Worm (Caenorhabditis elegans) whole organism, L4 larva: ENCODE data around the gene npp-1.

ENCODE experiments used
- F10B5.3 ChIP-seq: sonication (generic microtip); optimal IDR thresholded peaks from 2 replicates; lab custom pipeline; 2016; ENCODE audit warnings: mild to moderate bottlenecking, missing genetic modification characterization, missing compliant biosample characterization
- F37D6.2 ChIP-seq: sonication (generic microtip); optimal IDR thresholded peaks from 2 replicates; lab custom pipeline; 2016; ENCODE audit warnings: mild to moderate bottlenecking, missing genetic modification characterization, missing compliant biosample characterization
- F44E2.7 ChIP-seq: fragments of 200-800 bp; sonication (Bioruptor generic); IDR thresholded peaks from 2 replicates; pipeline ENCODE4 v2.1.2; 2022; ENCODE audit warnings: missing genetic modification characterization, missing compliant biosample characterization
- R02D3.7 ChIP-seq: fragments of 150-350 bp; sonication (generic microtip); optimal IDR thresholded peaks from 3 replicates; lab custom pipeline; 2014; ENCODE audit warnings: missing biosample characterization, missing genetic modification characterization
- ZK337.2 ChIP-seq: fragments of 200-800 bp; sonication (Bioruptor generic); IDR thresholded peaks from 2 replicates; pipeline ENCODE4 v1.3.6; 2022; ENCODE audit warnings: missing genetic modification reagents, missing genetic modification characterization, missing compliant biosample characterization
- ZK546.5 ChIP-seq, 2 experiments: sonication (generic microtip); optimal IDR thresholded peaks; 2 replicates each; lab custom pipeline; 2017; ENCODE audit warnings: missing biosample characterization in 2 of 2, missing genetic modification characterization in 2 of 2
- aha-1 ChIP-seq: fragments of 150-350 bp; peaks from one replicate; lab custom pipeline; 2014; ENCODE audit warnings: missing biosample characterization, missing genetic modification characterization
- attf-4 ChIP-seq: sonication (generic microtip); optimal IDR thresholded peaks from 3 replicates; lab custom pipeline; 2017; ENCODE audit warnings: missing biosample characterization, missing genetic modification characterization
- ceh-20 ChIP-seq: fragments of 200-800 bp; sonication (Bioruptor generic); IDR thresholded peaks from 2 replicates; pipeline ENCODE4 v1.3.6; 2022; ENCODE audit warnings: missing genetic modification reagents, missing genetic modification characterization, missing compliant biosample characterization
- ceh-28 ChIP-seq: fragments of 150-350 bp; optimal IDR thresholded peaks from 2 replicates; lab custom pipeline; 2014; ENCODE audit warnings: missing biosample characterization, missing genetic modification reagents, missing genetic modification characterization
- ceh-44 ChIP-seq: fragments of 200-800 bp; sonication (Bioruptor generic); IDR thresholded peaks from 2 replicates; pipeline ENCODE4 v1.3.6; 2022; ENCODE audit warnings: missing genetic modification reagents, missing genetic modification characterization, missing compliant biosample characterization
- ceh-62 ChIP-seq: sonication (generic microtip); optimal IDR thresholded peaks from 2 replicates; lab custom pipeline; 2017; ENCODE audit warnings: missing biosample characterization, missing genetic modification characterization
- ceh-82 ChIP-seq: sonication (generic microtip); optimal IDR thresholded peaks from 2 replicates; lab custom pipeline; 2017; ENCODE audit warnings: missing biosample characterization, missing genetic modification characterization
- daf-12 ChIP-seq: fragments of 150-350 bp; optimal IDR thresholded peaks from 2 replicates; lab custom pipeline; 2014; ENCODE audit warnings: missing biosample characterization, missing genetic modification reagents, missing genetic modification characterization
- daf-16 ChIP-seq, 3 experiments: sonication (generic microtip); optimal IDR thresholded peaks; 2 replicates each; lab custom pipeline; 2016 to 2017; ENCODE audit warnings: missing genetic modification characterization in 3 of 3, missing genetic modification reagents in 3 of 3, mild to moderate bottlenecking in 2 of 3, missing compliant biosample characterization in 2 of 3, missing biosample characterization in 1 of 3, moderate library complexity in 1 of 3
- dmd-6 ChIP-seq: fragments of 200-800 bp; sonication (Bioruptor generic); IDR thresholded peaks from 2 replicates; pipeline ENCODE4 v1.3.6; 2022; ENCODE audit warnings: missing genetic modification reagents, missing genetic modification characterization, missing compliant biosample characterization
- dmd-8 ChIP-seq: fragments of 200-800 bp; sonication (Bioruptor generic); IDR thresholded peaks from 2 replicates; pipeline ENCODE4 v1.3.6; 2022; ENCODE audit warnings: missing genetic modification characterization, missing compliant biosample characterization
- duxl-1 ChIP-seq: sonication (generic microtip); optimal IDR thresholded peaks from 2 replicates; lab custom pipeline; 2016; ENCODE audit warnings: mild to moderate bottlenecking, missing genetic modification characterization, moderate library complexity, missing compliant biosample characterization; ENCODE audit not compliant: poor library complexity
- dve-1 ChIP-seq: sonication (generic microtip); optimal IDR thresholded peaks from 2 replicates; lab custom pipeline; 2017; ENCODE audit warnings: antibody characterized with exemption, mild to moderate bottlenecking, missing genetic modification characterization, missing compliant biosample characterization; ENCODE audit not compliant: insufficient read depth
- egl-43 ChIP-seq: fragments of 200-800 bp; sonication (Bioruptor generic); IDR thresholded peaks from 2 replicates; pipeline ENCODE4 v1.3.6; 2022; ENCODE audit warnings: missing genetic modification reagents, missing genetic modification characterization, missing compliant biosample characterization
- fos-1 ChIP-seq: fragments of 150-350 bp; optimal IDR thresholded peaks from 2 replicates; lab custom pipeline; 2014; ENCODE audit warnings: missing biosample characterization, missing genetic modification characterization
- hif-1 ChIP-seq, 2 experiments: sonication (generic microtip); optimal IDR thresholded peaks; 2 replicates each; lab custom pipeline; 2016 to 2017; ENCODE audit warnings: missing compliant biosample characterization in 2 of 2, missing genetic modification characterization in 2 of 2, missing genetic modification reagents in 2 of 2, missing genotype in 2 of 2, mild to moderate bottlenecking in 1 of 2
- hlh-11 ChIP-seq: fragments of 200-800 bp; sonication (Bioruptor generic); optimal IDR thresholded peaks from 2 replicates; lab custom pipeline; 2018; ENCODE audit warnings: mild to moderate bottlenecking, missing genetic modification characterization, missing compliant biosample characterization
- lim-7 ChIP-seq: fragments of 200-800 bp; sonication (Bioruptor generic); IDR thresholded peaks from 2 replicates; pipeline ENCODE4 v1.3.6; 2022; ENCODE audit warnings: missing genetic modification characterization, missing compliant biosample characterization
- lin-1 ChIP-seq: fragments of 200-800 bp; sonication (Bioruptor generic); IDR thresholded peaks from 2 replicates; pipeline ENCODE4 v1.3.6; 2022; ENCODE audit warnings: missing genetic modification reagents, missing genetic modification characterization, missing compliant biosample characterization
- lin-13 ChIP-seq: fragments of 150-350 bp; optimal IDR thresholded peaks from 2 replicates; lab custom pipeline; 2014; ENCODE audit warnings: missing biosample characterization, missing genetic modification reagents, missing genetic modification characterization
- lin-15B ChIP-seq: fragments of 150-350 bp; sonication (generic microtip); optimal IDR thresholded peaks from 3 replicates; lab custom pipeline; 2014; ENCODE audit warnings: missing biosample characterization, missing genetic modification characterization
- lin-29 ChIP-seq: fragments of 200-800 bp; sonication (Bioruptor generic); IDR thresholded peaks from 2 replicates; pipeline ENCODE4 v1.3.6; 2022; ENCODE audit warnings: missing genetic modification reagents, missing genetic modification characterization, missing compliant biosample characterization
- lin-38 ChIP-seq: fragments of 200-800 bp; sonication (Bioruptor generic); IDR thresholded peaks from 2 replicates; pipeline ENCODE4 v1.3.6; 2022; ENCODE audit warnings: missing genetic modification reagents, missing genetic modification characterization, missing compliant biosample characterization
- lsy-2 ChIP-seq, 2 experiments: fragments of 150-350 bp in 1 of 2; sonication (generic microtip) in 1 of 2; optimal IDR thresholded peaks; 2 replicates each; lab custom pipeline; 2014 to 2017; ENCODE audit warnings: missing biosample characterization in 2 of 2, missing genetic modification characterization in 2 of 2
- madf-5 ChIP-seq, 2 experiments: fragments of 200-800 bp; sonication (Bioruptor generic); IDR thresholded peaks; 2 replicates each; pipeline ENCODE4 v1.3.6; 2022; ENCODE audit warnings: missing compliant biosample characterization in 2 of 2, missing genetic modification characterization in 2 of 2
- madf-9 ChIP-seq: fragments of 200-800 bp; sonication (Bioruptor generic); conservative IDR thresholded peaks from 2 replicates; pipeline ENCODE4 v1.3.6; 2022; ENCODE audit warnings: missing genetic modification reagents, missing genetic modification characterization, missing compliant biosample characterization
- mxl-2 ChIP-seq: fragments of 200-800 bp; sonication (Bioruptor generic); conservative IDR thresholded peaks from 2 replicates; pipeline ENCODE4 v1.3.6; 2022; ENCODE audit warnings: missing genetic modification reagents, missing genetic modification characterization, missing compliant biosample characterization
- nhr-25 ChIP-seq: sonication (generic microtip); optimal IDR thresholded peaks from 2 replicates; lab custom pipeline; 2017; ENCODE audit warnings: missing genetic modification characterization, mild to moderate bottlenecking, missing compliant biosample characterization, antibody characterized with exemption, moderate library complexity, borderline replicate concordance; ENCODE audit not compliant: insufficient read depth
- nhr-28 ChIP-seq: fragments of 150-350 bp; optimal IDR thresholded peaks from 2 replicates; lab custom pipeline; 2014; ENCODE audit warnings: missing biosample characterization, missing genetic modification characterization
- nhr-41 ChIP-seq: fragments of 200-800 bp; sonication (Bioruptor generic); IDR thresholded peaks from 2 replicates; pipeline ENCODE4 v1.3.6; 2022; ENCODE audit warnings: missing genetic modification reagents, missing genetic modification characterization, missing compliant biosample characterization
- nhr-48 ChIP-seq: sonication (generic microtip); optimal IDR thresholded peaks from 2 replicates; lab custom pipeline; 2016; ENCODE audit warnings: mild to moderate bottlenecking, missing genetic modification characterization, missing compliant biosample characterization
- nhr-77 ChIP-seq: fragments of 150-350 bp; optimal IDR thresholded peaks from 2 replicates; lab custom pipeline; 2014; ENCODE audit warnings: missing biosample characterization, missing genetic modification characterization
- pqm-1 ChIP-seq: sonication (generic microtip); optimal IDR thresholded peaks from 2 replicates; lab custom pipeline; 2017; ENCODE audit warnings: missing biosample characterization, missing genetic modification characterization
- rbr-2 ChIP-seq: sonication (generic microtip); optimal IDR thresholded peaks from 2 replicates; lab custom pipeline; 2016; ENCODE audit warnings: missing genotype, missing genetic modification characterization, missing compliant biosample characterization
- saeg-2 ChIP-seq: fragments of 200-800 bp; sonication (Bioruptor generic); IDR thresholded peaks from 2 replicates; pipeline ENCODE4 v1.3.6; 2022; ENCODE audit warnings: missing genetic modification reagents, missing genetic modification characterization, missing compliant biosample characterization
- snpc-1.2 ChIP-seq: fragments of 200-800 bp; sonication (Bioruptor generic); IDR thresholded peaks from 2 replicates; pipeline ENCODE4 v1.3.6; 2022; ENCODE audit warnings: missing genetic modification reagents, missing genetic modification characterization, missing compliant biosample characterization
- spr-1 ChIP-seq: sonication (generic microtip); optimal IDR thresholded peaks from 2 replicates; lab custom pipeline; 2016; ENCODE audit warnings: mild to moderate bottlenecking, missing genetic modification characterization, missing compliant biosample characterization
- spr-3 ChIP-seq: fragments of 200-800 bp; sonication (Bioruptor generic); optimal IDR thresholded peaks from 2 replicates; lab custom pipeline; 2018; ENCODE audit warnings: mild to moderate bottlenecking, missing genetic modification characterization, missing compliant biosample characterization
- tag-97 ChIP-seq: fragments of 200-800 bp; sonication (Bioruptor generic); IDR thresholded peaks from 2 replicates; pipeline ENCODE4 v1.3.6; 2022; ENCODE audit warnings: missing genetic modification characterization, missing compliant biosample characterization
- tra-1 ChIP-seq: fragments of 200-800 bp; sonication (Bioruptor generic); IDR thresholded peaks from 2 replicates; pipeline ENCODE4 v1.3.6; 2022; ENCODE audit warnings: missing genetic modification reagents, missing genetic modification characterization, missing compliant biosample characterization
- unc-62 ChIP-seq, 3 experiments: fragments of 150-350 bp in 1 of 3; sonication (generic microtip); optimal IDR thresholded peaks in 2 of 3; peaks in 1 of 3; 1 replicate in 1 of 3; 2 replicates in 2 of 3; lab custom pipeline; 2014 to 2017; ENCODE audit warnings: missing biosample characterization in 3 of 3, missing genetic modification characterization in 3 of 3, missing genetic modification reagents in 3 of 3, missing genotype in 1 of 3
- vab-7 ChIP-seq: fragments of 200-800 bp; sonication (Bioruptor generic); IDR thresholded peaks from 2 replicates; pipeline ENCODE4 v1.3.6; 2022; ENCODE audit warnings: missing genetic modification reagents, missing genetic modification characterization, missing compliant biosample characterization
- zag-1 ChIP-seq: fragments of 150-350 bp; optimal IDR thresholded peaks from 2 replicates; lab custom pipeline; 2014; ENCODE audit warnings: missing biosample characterization, missing genetic modification characterization
- zip-2 ChIP-seq: fragments of 150-350 bp; optimal IDR thresholded peaks from 2 replicates; lab custom pipeline; 2014; ENCODE audit warnings: missing biosample characterization, missing genetic modification characterization
- ztf-7 ChIP-seq: fragments of 150-350 bp; optimal IDR thresholded peaks from 2 replicates; lab custom pipeline; 2014; ENCODE audit warnings: missing biosample characterization, missing genetic modification characterization

Gene npp-1

DNA sequence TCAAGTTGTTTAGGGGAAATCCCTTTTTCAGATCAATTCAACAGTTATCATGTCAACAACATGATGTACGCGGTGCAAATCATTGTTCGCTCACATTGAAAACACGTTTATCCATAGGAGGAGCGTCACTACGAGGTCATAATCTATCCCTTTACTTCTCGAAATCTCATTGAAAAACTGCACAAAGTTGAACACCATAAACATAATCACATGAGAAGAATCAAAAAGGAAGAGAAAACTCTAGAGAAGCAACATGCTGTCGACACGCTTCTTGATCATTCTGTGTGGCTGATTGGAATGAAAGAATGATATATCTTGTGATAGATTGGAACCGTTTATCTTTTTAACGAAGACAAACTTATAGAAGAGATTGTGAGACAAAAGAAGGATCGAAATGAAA, 9.6 kb downstream of the npp-1 start (continued):
- no peak for TF ChIP-seq F10B5.3 (tag; lab: Kevin White, UChicago)
- TF ChIP-seq F37D6.2: no peak
- no peak for TF ChIP-seq egl-43 (GFP tag; lab: Robert Waterston, UW)
- no peak for TF ChIP-seq tag-97
- TF ChIP-seq ZK546.5 (tag; optimal IDR thresholded peaks at IDR 0.05; lab: Kevin White, UChicago): no peak
- no peak for TF ChIP-seq ceh-62 (tag; lab: Kevin White, UChicago)
- TF ChIP-seq snpc-1.2 (GFP tag; lab: Robert Waterston, UW): no peak
- peak; percentile 90 for TF ChIP-seq hlh-11 (tag; lab: Kevin White, UChicago)
- TF ChIP-seq dmd-6: peak; percentile 79
- no peak for TF ChIP-seq pqm-1 (tag; lab: Kevin White, UChicago)
- TF ChIP-seq daf-16 (GFP tag; optimal IDR thresholded peaks at IDR 0.05; lab: Kevin White, UChicago): no peak
- no peak for TF ChIP-seq daf-16 (tag; optimal IDR thresholded peaks at IDR 0.05; lab: Kevin White, UChicago)
- no peak for TF ChIP-seq zag-1
- TF ChIP-seq ceh-44 (GFP tag; lab: Robert Waterston, UW): no peak
- no peak for TF ChIP-seq ceh-28 (tag; lab: Kevin White, UChicago)
- TF ChIP-seq ceh-82 (tag; lab: Kevin White, UChicago): no peak
- peak; percentile 12 for TF ChIP-seq nhr-77 (tag; lab: Kevin White, UChicago)
- TF ChIP-seq nhr-48 (tag; lab: Kevin White, UChicago): peak; percentile 98
- peak; percentile 92 for TF ChIP-seq aha-1
- no peak for TF ChIP-seq rbr-2 (tag; lab: Kevin White, UChicago)
- TF ChIP-seq hif-1 (tag; optimal IDR thresholded peaks at IDR 0.05; lab: Kevin White, UChicago): no peak
- TF ChIP-seq lim-7: no peak
- no peak for TF ChIP-seq lin-13 (GFP tag; lab: Kevin White, UChicago)
- TF ChIP-seq nhr-28 (tag; lab: Kevin White, UChicago): peak; percentile 92
- TF ChIP-seq lsy-2 (tag; optimal IDR thresholded peaks at IDR 0.05; lab: Kevin White, UChicago): peak; percentile 5 to 79
- TF ChIP-seq saeg-2 (GFP tag; lab: Robert Waterston, UW): no peak
- TF ChIP-seq ZK337.2: no peak
- TF ChIP-seq nhr-25 (tag; lab: Kevin White, UChicago): peak; percentile 49
- no peak for TF ChIP-seq vab-7
- TF ChIP-seq R02D3.7: no peak
- no peak for TF ChIP-seq lin-29 (GFP tag; lab: Robert Waterston, UW)
- TF ChIP-seq zip-2 (tag; lab: Kevin White, UChicago): no peak
- no peak for TF ChIP-seq fos-1
- TF ChIP-seq madf-5 (GFP tag; IDR thresholded peaks at IDR 0.05; lab: Robert Waterston, UW): no peak
- TF ChIP-seq lin-1 (GFP tag; lab: Robert Waterston, UW): no peak
- no peak for TF ChIP-seq spr-3 (GFP tag; lab: Kevin White, UChicago)
- TF ChIP-seq lin-38 (GFP tag; lab: Robert Waterston, UW): no peak
- peak; percentile 24; the same call in 1 of the 2 replicates for TF ChIP-seq tra-1 (GFP tag; lab: Robert Waterston, UW)
- peak; percentile 58; the same call in 1 of the 2 replicates for TF ChIP-seq ceh-20 (GFP tag; lab: Robert Waterston, UW)
- no peak for TF ChIP-seq lin-15B (tag; lab: Kevin White, UChicago)
- no peak for TF ChIP-seq F44E2.7
- TF ChIP-seq spr-1 (tag; lab: Kevin White, UChicago): no peak
- TF ChIP-seq attf-4: no peak
- no peak for TF ChIP-seq dmd-8 (GFP tag; lab: Robert Waterston, UW)
- no peak for TF ChIP-seq daf-12 (tag; lab: Kevin White, UChicago)
- no peak for TF ChIP-seq mxl-2 (GFP tag; lab: Robert Waterston, UW)
- TF ChIP-seq duxl-1 (tag; lab: Kevin White, UChicago): peak; percentile 9
- no peak for TF ChIP-seq madf-9
- TF ChIP-seq unc-62 (GFP tag; optimal IDR thresholded peaks at IDR 0.05 in 1 of 2; lab: Kevin White, UChicago): peak in 1 of 2 experiments; percentile 98
- TF ChIP-seq unc-62 (tag; optimal IDR thresholded peaks at IDR 0.05; lab: Kevin White, UChicago): no peak
- TF ChIP-seq nhr-41 (GFP tag; lab: Robert Waterston, UW): no peak
- no peak for TF ChIP-seq ztf-7 (tag; lab: Kevin White, UChicago)
- peak; percentile 6 for TF ChIP-seq dve-1 (tag; lab: Kevin White, UChicago)
